Worm (Caenorhabditis elegans): Measurements from ENCODE around the gene F48F7.3.

ce11 chrX:13975314-13975713, 12.0 kb downstream of the F48F7.3 start, which contains the start of gene F48F7.5:
- TF ChIP-seq dao-5 (tag; optimal IDR thresholded peaks at IDR 0.05) (no peak), him-1 (tag; optimal IDR thresholded peaks at IDR 0.05) (no peak)

Measured in whole organism, L4/young adult.